Worm (Caenorhabditis elegans) whole organism, L2 larva: ENCODE measurements around the gene hum-5.

Experiments used
- C34F6.9 ChIP-seq: fragments of 150-350 bp; optimal IDR thresholded peaks from 2 replicates; lab custom pipeline; 2014; ENCODE audit warnings: missing biosample characterization, missing genetic modification characterization
- F13H6.1 ChIP-seq: sonication (generic microtip); optimal IDR thresholded peaks from 2 replicates; lab custom pipeline; 2016; ENCODE audit warnings: missing genetic modification characterization, missing compliant biosample characterization
- R02D3.7 ChIP-seq: fragments of 150-350 bp; optimal IDR thresholded peaks from 2 replicates; lab custom pipeline; 2014; ENCODE audit warnings: missing biosample characterization, missing genetic modification characterization
- Y55F3AM.14 ChIP-seq: fragments of 200-800 bp; sonication (Bioruptor generic); optimal IDR thresholded peaks from 2 replicates; lab custom pipeline; 2018; ENCODE audit warnings: mild to moderate bottlenecking, missing genetic modification characterization, missing compliant biosample characterization
- alr-1 ChIP-seq: fragments of 150-350 bp; optimal IDR thresholded peaks from 2 replicates; lab custom pipeline; 2014; ENCODE audit warnings: missing biosample characterization, missing genetic modification characterization
- blmp-1 ChIP-seq: sonication (generic microtip); optimal IDR thresholded peaks from 2 replicates; lab custom pipeline; 2017; ENCODE audit warnings: missing genetic modification characterization, mild to moderate bottlenecking, missing compliant biosample characterization, antibody characterized with exemption, moderate library complexity; ENCODE audit not compliant: insufficient read depth
- ceh-16 ChIP-seq: fragments of 150-350 bp; optimal IDR thresholded peaks from 2 replicates; lab custom pipeline; 2014; ENCODE audit warnings: missing biosample characterization, missing genetic modification characterization
- ceh-82 ChIP-seq: fragments of 150-350 bp; optimal IDR thresholded peaks from 2 replicates; lab custom pipeline; 2014; ENCODE audit warnings: missing biosample characterization, missing genetic modification characterization
- crh-2 ChIP-seq: sonication (generic microtip); optimal IDR thresholded peaks from 2 replicates; lab custom pipeline; 2017; ENCODE audit warnings: missing biosample characterization, missing genetic modification characterization
- dmd-4 ChIP-seq: sonication (generic microtip); optimal IDR thresholded peaks from 2 replicates; lab custom pipeline; 2017; ENCODE audit warnings: missing biosample characterization, missing genetic modification characterization
- egl-27 ChIP-seq: sonication (generic microtip); optimal IDR thresholded peaks from 3 replicates; lab custom pipeline; 2017; ENCODE audit warnings: missing biosample characterization, missing genetic modification reagents, missing genetic modification characterization
- elt-1 ChIP-seq: fragments of 150-350 bp; optimal IDR thresholded peaks from 2 replicates; lab custom pipeline; 2014; ENCODE audit warnings: missing biosample characterization, missing genetic modification characterization
- elt-3 ChIP-seq: sonication (generic microtip); optimal IDR thresholded peaks from 2 replicates; lab custom pipeline; 2017; ENCODE audit warnings: missing biosample characterization, missing genetic modification characterization
- gmeb-1 ChIP-seq: fragments of 150-350 bp; optimal IDR thresholded peaks from 2 replicates; lab custom pipeline; 2014; ENCODE audit warnings: missing biosample characterization, missing genetic modification characterization
- lin-11 ChIP-seq: fragments of 150-350 bp; sonication (generic microtip); optimal IDR thresholded peaks from 2 replicates; lab custom pipeline; 2014; ENCODE audit warnings: missing biosample characterization, missing genetic modification characterization, inconsistent platforms, mixed read lengths
- lsy-2 ChIP-seq, 2 experiments: fragments of 150-350 bp in 1 of 2; sonication (generic microtip) in 1 of 2; optimal IDR thresholded peaks; 2 replicates each; lab custom pipeline; 2014 to 2017; ENCODE audit warnings: missing biosample characterization in 2 of 2, missing genetic modification characterization in 2 of 2
- mab-5 ChIP-seq: fragments of 150-350 bp; optimal IDR thresholded peaks from 2 replicates; lab custom pipeline; 2014; ENCODE audit warnings: missing biosample characterization, missing genetic modification characterization
- mdl-1 ChIP-seq, 2 experiments: fragments of 150-350 bp in 1 of 2; sonication (generic microtip) in 1 of 2; optimal IDR thresholded peaks; 2 replicates each; lab custom pipeline; 2017; ENCODE audit warnings: missing biosample characterization in 2 of 2, missing genetic modification characterization in 2 of 2
- nhr-11 ChIP-seq: fragments of 150-350 bp; optimal IDR thresholded peaks from 2 replicates; lab custom pipeline; 2014; ENCODE audit warnings: missing biosample characterization, missing genetic modification characterization
- nhr-12 ChIP-seq: fragments of 150-350 bp; optimal IDR thresholded peaks from 2 replicates; lab custom pipeline; 2014; ENCODE audit warnings: missing biosample characterization, missing genetic modification characterization
- nhr-129 ChIP-seq: fragments of 150-350 bp; optimal IDR thresholded peaks from 2 replicates; lab custom pipeline; 2014; ENCODE audit warnings: missing biosample characterization, missing genetic modification characterization
- nhr-21 ChIP-seq: fragments of 150-350 bp; optimal IDR thresholded peaks from 2 replicates; lab custom pipeline; 2014; ENCODE audit warnings: missing biosample characterization, missing genetic modification characterization
- nhr-23 ChIP-seq: fragments of 150-350 bp; optimal IDR thresholded peaks from 2 replicates; lab custom pipeline; 2014; ENCODE audit warnings: missing biosample characterization, missing genetic modification reagents, missing genetic modification characterization
- nhr-237 ChIP-seq: fragments of 150-350 bp; optimal IDR thresholded peaks from 2 replicates; lab custom pipeline; 2014; ENCODE audit warnings: missing biosample characterization, missing genetic modification characterization
- nhr-25 ChIP-seq: fragments of 150-350 bp; sonication (generic microtip); optimal IDR thresholded peaks from 3 replicates; lab custom pipeline; 2014; ENCODE audit warnings: missing biosample characterization, missing genetic modification characterization
- nhr-6 ChIP-seq: fragments of 150-350 bp; optimal IDR thresholded peaks from 2 replicates; lab custom pipeline; 2014; ENCODE audit warnings: missing biosample characterization, missing genetic modification characterization
- nhr-77 ChIP-seq: fragments of 150-350 bp; optimal IDR thresholded peaks from 2 replicates; lab custom pipeline; 2014; ENCODE audit warnings: missing biosample characterization, missing genetic modification characterization
- peb-1 ChIP-seq: fragments of 150-350 bp; optimal IDR thresholded peaks from 2 replicates; lab custom pipeline; 2014; ENCODE audit warnings: missing biosample characterization, missing genetic modification characterization
- sem-4 ChIP-seq: fragments of 150-350 bp; optimal IDR thresholded peaks from 2 replicates; lab custom pipeline; 2014; ENCODE audit warnings: missing biosample characterization, missing genetic modification reagents, missing genetic modification characterization
- sma-9 ChIP-seq, 2 experiments: fragments of 150-350 bp in 1 of 2; sonication (generic microtip) in 1 of 2; optimal IDR thresholded peaks; 2 replicates each; lab custom pipeline; 2014 to 2016; ENCODE audit warnings: missing genetic modification characterization in 2 of 2, mild to moderate bottlenecking in 1 of 2, missing biosample characterization in 1 of 2, missing compliant biosample characterization in 1 of 2, missing genetic modification reagents in 1 of 2, moderate library complexity in 1 of 2
- unc-55 ChIP-seq: fragments of 150-350 bp; sonication (generic microtip); optimal IDR thresholded peaks from 3 replicates; lab custom pipeline; 2014; ENCODE audit warnings: missing biosample characterization, missing genetic modification reagents, missing genetic modification characterization
- zag-1 ChIP-seq: fragments of 150-350 bp; optimal IDR thresholded peaks from 2 replicates; lab custom pipeline; 2014; ENCODE audit warnings: missing biosample characterization, missing genetic modification characterization
- ztf-1 ChIP-seq: fragments of 200-800 bp; sonication (Bioruptor generic); conservative IDR thresholded peaks from 2 replicates; pipeline ENCODE4 v1.3.6; 2022; ENCODE audit warnings: missing genetic modification characterization, missing compliant biosample characterization
- ztf-11 ChIP-seq: sonication (generic microtip); optimal IDR thresholded peaks from 2 replicates; lab custom pipeline; 2017; ENCODE audit warnings: missing biosample characterization, missing genetic modification characterization
- ztf-4 ChIP-seq: fragments of 150-350 bp; optimal IDR thresholded peaks from 2 replicates; lab custom pipeline; 2014; ENCODE audit warnings: missing biosample characterization, missing genetic modification characterization

Gene hum-5

ce11 chrIII:4066333-4066732 is 29.7 kb upstream of the hum-5 start, which contains the start of gene unc-79:
Gene unc-79, plus strand, starts transcription at chrIII:4066633.
- TF ChIP-seq mab-5 (tag; lab: Kevin White, UChicago): no peak
- TF ChIP-seq C34F6.9 (tag; lab: Kevin White, UChicago): no peak
- no peak for TF ChIP-seq elt-3 (tag; lab: Kevin White, UChicago)
- TF ChIP-seq egl-27 (tag; lab: Kevin White, UChicago): no peak
- TF ChIP-seq sem-4 (tag; lab: Kevin White, UChicago): no peak
- TF ChIP-seq Y55F3AM.14 (GFP tag; lab: Kevin White, UChicago): no peak
- no peak for TF ChIP-seq nhr-6
- no peak for TF ChIP-seq lsy-2 (tag; optimal IDR thresholded peaks at IDR 0.05; lab: Kevin White, UChicago)
- TF ChIP-seq zag-1: no peak

- TF ChIP-seq peb-1 (tag; lab: Kevin White, UChicago): no peak
- peak; percentile 81 for TF ChIP-seq unc-55 (GFP tag; lab: Kevin White, UChicago)
- TF ChIP-seq nhr-77: no peak
- no peak for TF ChIP-seq nhr-12 (tag; lab: Kevin White, UChicago)
- peak; percentile 31 for TF ChIP-seq sma-9 (GFP tag; optimal IDR thresholded peaks at IDR 0.05; lab: Kevin White, UChicago)
- no peak for TF ChIP-seq sma-9 (tag; optimal IDR thresholded peaks at IDR 0.05; lab: Kevin White, UChicago)
- TF ChIP-seq sem-4 (tag; lab: Kevin White, UChicago): peak; percentile 27
- TF ChIP-seq elt-1 (tag; lab: Kevin White, UChicago): no peak
- TF ChIP-seq nhr-129 (tag; lab: Kevin White, UChicago): peak; percentile 34
- no peak for TF ChIP-seq dmd-4 (tag; lab: Kevin White, UChicago)
- TF ChIP-seq ceh-16: no peak
- TF ChIP-seq alr-1 (tag; lab: Kevin White, UChicago): no peak
- no peak for TF ChIP-seq gmeb-1
- no peak for TF ChIP-seq blmp-1 (tag; lab: Kevin White, UChicago)
- peak; percentile 28 for TF ChIP-seq Y55F3AM.14 (GFP tag; lab: Kevin White, UChicago)
- peak; percentile 85 for TF ChIP-seq zag-1
- no peak for TF ChIP-seq nhr-21
- peak; percentile 21 for TF ChIP-seq lin-11
- TF ChIP-seq C34F6.9 (tag; lab: Kevin White, UChicago): peak; percentile 76
- TF ChIP-seq lsy-2 (tag; optimal IDR thresholded peaks at IDR 0.05; lab: Kevin White, UChicago): peak in 1 of 2 experiments; percentile 63
- TF ChIP-seq mab-5 (tag; lab: Kevin White, UChicago): peak; percentile 15
- TF ChIP-seq nhr-25 (tag; lab: Kevin White, UChicago): no peak
- no peak for TF ChIP-seq nhr-237 (tag; lab: Kevin White, UChicago)
- TF ChIP-seq egl-27 (tag; lab: Kevin White, UChicago): peak; percentile 1
- peak; percentile 71 for TF ChIP-seq F13H6.1 (tag; lab: Kevin White, UChicago)
- peak; percentile 15 for TF ChIP-seq crh-2 (tag; lab: Kevin White, UChicago)
- no peak for TF ChIP-seq ztf-4 (tag; lab: Kevin White, UChicago)
- TF ChIP-seq R02D3.7 (tag; lab: Kevin White, UChicago): no peak
- peak in 1 of 2 experiments; percentile 5 for TF ChIP-seq mdl-1 (tag; optimal IDR thresholded peaks at IDR 0.05; lab: Kevin White, UChicago)
- TF ChIP-seq nhr-23 (tag; lab: Kevin White, UChicago): no peak
Observed at ce11 chrIII:4063724-4064123, 27.1 kb upstream of the hum-5 start.

- no peak for TF ChIP-seq nhr-77
- no peak for TF ChIP-seq nhr-129 (tag; lab: Kevin White, UChicago)
- TF ChIP-seq nhr-12 (tag; lab: Kevin White, UChicago): no peak
- no peak for TF ChIP-seq nhr-11 (tag; lab: Kevin White, UChicago)
- no peak for TF ChIP-seq alr-1 (tag; lab: Kevin White, UChicago)
- no peak for TF ChIP-seq peb-1 (tag; lab: Kevin White, UChicago)
- no peak for TF ChIP-seq ztf-1
- no peak for TF ChIP-seq sma-9 (GFP tag; optimal IDR thresholded peaks at IDR 0.05; lab: Kevin White, UChicago)
- TF ChIP-seq sma-9 (tag; optimal IDR thresholded peaks at IDR 0.05; lab: Kevin White, UChicago): no peak
- no peak for TF ChIP-seq ceh-82 (tag; lab: Kevin White, UChicago)
- TF ChIP-seq egl-27 (tag; lab: Kevin White, UChicago): no peak
- TF ChIP-seq, all 48 proteins: peak for 0
Observed at ce11 chrIII:4060019-4060418, 23.4 kb upstream of the hum-5 start, which contains the start of gene his-70. Gene his-70, minus strand, starts transcription at chrIII:4060119.

- TF ChIP-seq C34F6.9 (tag; lab: Kevin White, UChicago) (no peak), ztf-11 (tag; lab: Kevin White, UChicago) (no peak), peb-1 (tag; lab: Kevin White, UChicago) (no peak), mab-5 (tag; lab: Kevin White, UChicago) (no peak), nhr-21 (no peak), nhr-12 (tag; lab: Kevin White, UChicago) (no peak), R02D3.7 (tag; lab: Kevin White, UChicago) (no peak), ztf-1 (no peak), lsy-2 (tag; optimal IDR thresholded peaks at IDR 0.05; lab: Kevin White, UChicago) (no peak)
Observed at ce11 chrIII:4058643-4059042, 22.0 kb upstream of the hum-5 start, which contains the start of gene his-69. Gene his-69, minus strand, starts transcription at chrIII:4058743.
